Fruit fly (Drosophila melanogaster): ENCODE results near the gene VAChT.

DNA sequence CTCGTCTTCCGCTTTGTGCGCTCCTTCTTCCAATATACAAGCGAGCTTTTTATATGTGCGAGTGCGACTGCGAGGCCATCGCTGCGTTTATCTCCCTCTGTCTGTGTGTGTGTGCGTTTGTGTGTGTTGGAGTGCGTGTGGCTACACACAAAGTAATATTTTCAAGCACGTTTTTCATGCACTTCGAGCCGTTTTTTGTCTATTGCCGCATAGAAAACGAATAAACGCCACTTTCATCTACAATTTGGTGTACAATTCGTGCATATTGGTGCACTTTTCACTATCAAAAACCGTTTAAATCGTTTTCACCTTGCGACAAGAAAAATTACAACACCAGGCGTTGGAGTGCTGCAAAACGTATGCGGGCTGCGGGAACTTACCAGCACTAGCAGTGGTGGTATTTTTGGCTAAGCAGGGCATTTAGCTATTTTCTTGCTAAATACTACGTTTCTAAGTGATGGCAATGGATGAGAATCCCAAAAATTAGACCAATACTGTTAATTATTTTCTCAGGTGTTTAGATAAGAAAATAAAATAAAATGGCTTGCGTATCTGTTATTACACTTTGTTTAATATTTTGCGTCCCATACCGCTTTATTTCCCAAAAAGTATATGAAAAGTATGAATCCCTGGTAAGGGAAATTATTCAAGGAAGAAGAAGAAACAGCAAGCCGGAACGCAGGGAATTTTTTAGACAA, 46.2 kb upstream of the VAChT start, which contains the start of the genes CG31224 and CstF64:
- no peak for TF ChIP-seq CTCF (optimal IDR thresholded peaks at IDR 0.05)
- TF ChIP-seq CG8478 (optimal IDR thresholded peaks at IDR 0.05), result no peak

Measured in S2 (cell line).